Fruit fly (Drosophila melanogaster) whole organism, embryonic: ENCODE measurements around the gene CG46313.

ENCODE experiments used
- Ada2b ChIP-seq: fragments of 200-800 bp; sonication (Bioruptor generic); IDR thresholded peaks from 2 replicates; pipeline ENCODE4 v1.3.6; 2022; ENCODE audit warnings: missing biosample characterization, missing genetic modification characterization
- Atf-2 ChIP-seq: fragments of 200-800 bp; sonication (Bioruptor generic); optimal IDR thresholded peaks from 2 replicates; lab custom pipeline; 2016; ENCODE audit warnings: missing biosample characterization, missing genetic modification characterization
- BtbVII ChIP-seq: fragments of 200-800 bp; sonication (Bioruptor generic); optimal IDR thresholded peaks from 3 replicates; lab custom pipeline; 2017; ENCODE audit warnings: missing biosample characterization, mild to moderate bottlenecking, missing genetic modification characterization
- CG10431 ChIP-seq: fragments of 200-800 bp; sonication (Bioruptor generic); optimal IDR thresholded peaks from 3 replicates; lab custom pipeline; 2018; ENCODE audit warnings: missing biosample characterization, mild to moderate bottlenecking, missing genetic modification characterization
- CG10543 ChIP-seq: fragments of 200-800 bp; sonication (Bioruptor generic); optimal IDR thresholded peaks from 3 replicates; lab custom pipeline; 2017; ENCODE audit warnings: missing biosample characterization, mild to moderate bottlenecking, missing genetic modification characterization, moderate library complexity
- CG12155 ChIP-seq: fragments of 200-800 bp; sonication (Bioruptor generic); optimal IDR thresholded peaks from 3 replicates; lab custom pipeline; 2016; ENCODE audit warnings: missing biosample characterization, missing genetic modification characterization
- CG14965 ChIP-seq: fragments of 200-800 bp; sonication (Bioruptor generic); optimal IDR thresholded peaks from 2 replicates; lab custom pipeline; 2016; ENCODE audit warnings: missing biosample characterization, missing genetic modification characterization, borderline replicate concordance
- CG15011 ChIP-seq: fragments of 200-800 bp; sonication (Bioruptor generic); optimal IDR thresholded peaks from 3 replicates; lab custom pipeline; 2018; ENCODE audit warnings: missing biosample characterization, mild to moderate bottlenecking, missing genetic modification characterization
- CG16779 ChIP-seq: fragments of 200-800 bp; sonication (Bioruptor generic); IDR thresholded peaks from 2 replicates; pipeline ENCODE4 v1.3.6; 2022; ENCODE audit warnings: missing biosample characterization, missing genetic modification characterization
- CG17186 ChIP-seq: fragments of 200-800 bp; sonication (Bioruptor generic); optimal IDR thresholded peaks from 3 replicates; lab custom pipeline; 2017; ENCODE audit warnings: missing biosample characterization, missing genetic modification reagents, missing genetic modification characterization
- CG17802 ChIP-seq: fragments of 200-800 bp; sonication (Bioruptor generic); optimal IDR thresholded peaks from 2 replicates; lab custom pipeline; 2018; ENCODE audit warnings: missing biosample characterization, mild to moderate bottlenecking, missing genetic modification characterization, moderate library complexity
- CG2712 ChIP-seq: fragments of 200-800 bp; optimal IDR thresholded peaks from 3 replicates; lab custom pipeline; 2019; ENCODE audit warnings: missing biosample characterization, mild to moderate bottlenecking, missing genetic modification characterization, moderate library complexity
- CG3726 ChIP-seq: fragments of 200-800 bp; sonication (Bioruptor generic); IDR thresholded peaks from 3 replicates; pipeline ENCODE4, ENCODE4 v1.3.6; 2022; ENCODE audit warnings: missing biosample characterization, missing genetic modification characterization
- CG43689 ChIP-seq: fragments of 200-800 bp; sonication (Bioruptor generic); IDR thresholded peaks from 2 replicates; pipeline ENCODE4 v1.3.6; 2022; ENCODE audit warnings: missing biosample characterization, missing genetic modification characterization
- CG4617 ChIP-seq: fragments of 200-800 bp; sonication (Bioruptor generic); optimal IDR thresholded peaks from 3 replicates; lab custom pipeline; 2016; ENCODE audit warnings: missing biosample characterization, missing genetic modification characterization, borderline replicate concordance
- CG6854 ChIP-seq: fragments of 200-800 bp; sonication (Bioruptor generic); optimal IDR thresholded peaks from 3 replicates; lab custom pipeline; 2017; ENCODE audit warnings: missing biosample characterization, mild to moderate bottlenecking, missing genetic modification characterization
- CG7839 ChIP-seq: fragments of 200-800 bp; sonication (Bioruptor generic); optimal IDR thresholded peaks from 3 replicates; lab custom pipeline; 2018; ENCODE audit warnings: missing biosample characterization, mild to moderate bottlenecking, missing genetic modification characterization, moderate library complexity
- CG9727 ChIP-seq: fragments of 200-800 bp; sonication (Bioruptor generic); optimal IDR thresholded peaks from 3 replicates; lab custom pipeline; 2017; ENCODE audit warnings: missing biosample characterization, mild to moderate bottlenecking, missing genetic modification characterization
- Hmr ChIP-seq: fragments of 200-800 bp; sonication (Bioruptor generic); optimal IDR thresholded peaks from 3 replicates; lab custom pipeline; 2017; ENCODE audit warnings: mild to moderate bottlenecking, missing biosample characterization, missing genetic modification reagents, missing genetic modification characterization
- Meics ChIP-seq: fragments of 200-800 bp; sonication (Bioruptor generic); optimal IDR thresholded peaks from 2 replicates; lab custom pipeline; 2017; ENCODE audit warnings: missing biosample characterization, mild to moderate bottlenecking, missing genetic modification characterization
- NFAT ChIP-seq: fragments of 200-800 bp; sonication (Bioruptor generic); IDR thresholded peaks from 2 replicates; pipeline ENCODE4 v1.3.6; 2022; ENCODE audit warnings: missing biosample characterization, missing genetic modification characterization
- NfI ChIP-seq: fragments of 200-800 bp; sonication (Bioruptor generic); optimal IDR thresholded peaks from 3 replicates; lab custom pipeline; 2018; ENCODE audit warnings: missing biosample characterization, mild to moderate bottlenecking, missing genetic modification characterization, moderate library complexity
- Sry-δ ChIP-seq: fragments of 200-800 bp; sonication (Bioruptor generic); optimal IDR thresholded peaks from 2 replicates; lab custom pipeline; 2016; ENCODE audit warnings: missing biosample characterization, missing genetic modification characterization
- Ssrp ChIP-seq: fragments of 200-800 bp; sonication (Bioruptor generic); optimal IDR thresholded peaks from 2 replicates; lab custom pipeline; 2018; ENCODE audit warnings: missing biosample characterization, mild to moderate bottlenecking, missing genetic modification characterization, moderate library complexity
- ara ChIP-seq: fragments of 200-800 bp; sonication (Bioruptor generic); IDR thresholded peaks from 2 replicates; pipeline ENCODE4 v1.3.6; 2022; ENCODE audit warnings: missing biosample characterization, missing genetic modification characterization
- bbx ChIP-seq: fragments of 200-800 bp; sonication (Bioruptor generic); IDR thresholded peaks from 2 replicates; pipeline ENCODE4 v1.3.6; 2022; ENCODE audit warnings: missing biosample characterization, missing genetic modification characterization; ENCODE audit not compliant: partially characterized antibody
- cad ChIP-seq: fragments of >200 bp; optimal IDR thresholded peaks from 2 replicates; lab custom pipeline; 2017; ENCODE audit warnings: missing biosample characterization, missing genetic modification characterization
- crol ChIP-seq: fragments of 200-800 bp; sonication (Bioruptor generic); IDR thresholded peaks from 2 replicates; pipeline ENCODE4 v1.3.6; 2022; ENCODE audit warnings: missing biosample characterization, missing genetic modification characterization
- crp ChIP-seq, 2 experiments: fragments of 200-800 bp; sonication (Bioruptor generic); optimal IDR thresholded peaks; 2 replicates in 1 of 2; 3 replicates in 1 of 2; lab custom pipeline; 2017; ENCODE audit warnings: missing biosample characterization in 2 of 2, missing genetic modification characterization in 2 of 2, mild to moderate bottlenecking in 1 of 2, moderate library complexity in 1 of 2
- dan ChIP-seq: fragments of 200-800 bp; sonication (Bioruptor generic); IDR thresholded peaks from 2 replicates; pipeline ENCODE4 v1.3.6; 2022; ENCODE audit warnings: missing biosample characterization, missing genetic modification characterization
- danr ChIP-seq: fragments of 200-800 bp; sonication (Bioruptor generic); IDR thresholded peaks from 2 replicates; pipeline ENCODE4 v1.3.6; 2022; ENCODE audit warnings: missing biosample characterization, missing genetic modification characterization
- esg ChIP-seq: fragments of 200-800 bp; sonication (Bioruptor generic); conservative IDR thresholded peaks from 2 replicates; pipeline ENCODE4 v1.3.6; 2022; ENCODE audit warnings: missing biosample characterization, missing genetic modification characterization
- ewg ChIP-seq: fragments of 200-800 bp; sonication (Bioruptor generic); optimal IDR thresholded peaks from 3 replicates; lab custom pipeline; 2017; ENCODE audit warnings: mild to moderate bottlenecking, missing biosample characterization, missing genetic modification reagents, missing genetic modification characterization
- exex ChIP-seq: fragments of 200-800 bp; sonication (Bioruptor generic); optimal IDR thresholded peaks from 4 replicates; lab custom pipeline; 2018; ENCODE audit warnings: missing biosample characterization, mild to moderate bottlenecking, missing genetic modification characterization, moderate library complexity
- fd64A ChIP-seq: fragments of 200-800 bp; sonication (Bioruptor generic); optimal IDR thresholded peaks from 3 replicates; lab custom pipeline; 2018; ENCODE audit warnings: missing biosample characterization, mild to moderate bottlenecking, missing genetic modification characterization
- fd96Cb ChIP-seq: fragments of 200-800 bp; sonication (Bioruptor generic); optimal IDR thresholded peaks from 2 replicates; lab custom pipeline; 2018; ENCODE audit warnings: missing biosample characterization, mild to moderate bottlenecking, missing genetic modification characterization, moderate library complexity
- gce ChIP-seq: fragments of 200-800 bp; sonication (Bioruptor generic); IDR thresholded peaks from 3 replicates; pipeline ENCODE4 v1.3.6; 2022; ENCODE audit warnings: missing biosample characterization, missing genetic modification characterization
- hth ChIP-seq: fragments of >200 bp; optimal IDR thresholded peaks from 2 replicates; lab custom pipeline; 2017; ENCODE audit warnings: inconsistent platforms
- kah ChIP-seq: fragments of 200-800 bp; sonication (Bioruptor generic); optimal IDR thresholded peaks from 2 replicates; lab custom pipeline; 2018; ENCODE audit warnings: missing biosample characterization, mild to moderate bottlenecking, missing genetic modification characterization
- knrl ChIP-seq: fragments of 200-800 bp; sonication (Bioruptor generic); IDR thresholded peaks from 3 replicates; pipeline ENCODE4 v1.3.6; 2022; ENCODE audit warnings: missing biosample characterization, missing genetic modification characterization; ENCODE audit not compliant: partially characterized antibody
- nerfin-1 ChIP-seq: fragments of 200-800 bp; sonication (Bioruptor generic); optimal IDR thresholded peaks from 3 replicates; lab custom pipeline; 2019; ENCODE audit warnings: missing biosample characterization, mild to moderate bottlenecking, missing genetic modification characterization, moderate library complexity
- oc ChIP-seq: fragments of 200-800 bp; sonication (Bioruptor generic); optimal IDR thresholded peaks from 2 replicates; lab custom pipeline; 2018; ENCODE audit warnings: missing biosample characterization, mild to moderate bottlenecking, missing genetic modification characterization, moderate library complexity
- onecut ChIP-seq: fragments of 200-800 bp; sonication (Bioruptor generic); IDR thresholded peaks from 2 replicates; pipeline ENCODE4 v1.3.6; 2022; ENCODE audit warnings: missing biosample characterization, missing genetic modification characterization
- pfk ChIP-seq: fragments of 200-800 bp; sonication (Bioruptor generic); optimal IDR thresholded peaks from 2 replicates; lab custom pipeline; 2018; ENCODE audit warnings: missing biosample characterization, mild to moderate bottlenecking, missing genetic modification characterization, moderate library complexity
- prd ChIP-seq, 3 experiments: fragments of >200 bp in 2 of 3; fragments of 200-800 bp in 1 of 3; sonication (Bioruptor generic) in 1 of 3; optimal IDR thresholded peaks in 2 of 3; IDR thresholded peaks in 1 of 3; 2 replicates in 2 of 3; 3 replicates in 1 of 3; pipeline versions ENCODE4 v1.3.6 to Lab custom; 2017 to 2022; ENCODE audit warnings: missing biosample characterization in 1 of 3, missing genetic modification characterization in 1 of 3
- ro ChIP-seq: fragments of 200-800 bp; sonication (Bioruptor generic); IDR thresholded peaks from 2 replicates; pipeline ENCODE4 v1.3.6; 2022; ENCODE audit warnings: missing biosample characterization, missing genetic modification characterization
- salm ChIP-seq: fragments of 200-800 bp; sonication (Bioruptor generic); optimal IDR thresholded peaks from 2 replicates; lab custom pipeline; 2018; ENCODE audit warnings: missing biosample characterization, mild to moderate bottlenecking, missing genetic modification characterization
- sima ChIP-seq: fragments of 200-800 bp; sonication (Bioruptor generic); optimal IDR thresholded peaks from 2 replicates; lab custom pipeline; 2016; ENCODE audit warnings: missing biosample characterization, missing genetic modification characterization
- stwl ChIP-seq: fragments of 200-800 bp; sonication (Bioruptor generic); optimal IDR thresholded peaks from 3 replicates; lab custom pipeline; 2018; ENCODE audit warnings: missing biosample characterization, mild to moderate bottlenecking, missing genetic modification characterization, moderate library complexity
- tup ChIP-seq: fragments of 200-800 bp; sonication (Bioruptor generic); optimal IDR thresholded peaks from 2 replicates; lab custom pipeline; 2016; ENCODE audit warnings: missing biosample characterization, mild to moderate bottlenecking, missing genetic modification characterization, moderate library complexity
- yki ChIP-seq: fragments of >200 bp; optimal IDR thresholded peaks from 3 replicates; lab custom pipeline; 2018

Gene CG46313

DNA sequence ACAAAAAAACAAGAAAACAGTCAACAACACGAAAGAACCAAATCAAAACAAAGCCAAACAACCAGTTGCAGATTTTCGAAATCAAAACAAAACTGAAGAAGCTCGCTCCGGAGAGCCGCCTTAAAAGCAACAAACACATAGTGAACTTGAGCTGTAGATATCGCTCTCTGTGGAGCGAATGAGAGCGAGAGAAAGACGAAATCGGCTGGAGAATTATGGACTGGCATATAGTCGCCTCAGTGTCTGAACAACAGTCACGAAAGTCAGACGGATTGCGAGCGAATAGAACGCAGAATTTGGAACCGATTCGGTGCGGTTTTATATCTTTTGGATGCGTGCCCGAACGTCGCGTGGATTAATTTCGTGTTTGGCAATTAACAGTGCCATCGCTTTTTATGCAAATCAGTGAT, 1.9 kb downstream of the CG46313 start (continued):
- TF ChIP-seq prd (optimal IDR thresholded peaks at IDR 0.05; lab: Kevin White, UChicago) (no peak), prd (GFP tag; IDR thresholded peaks at IDR 0.05; lab: Robert Waterston, UW) (no peak), dan (GFP tag; lab: Robert Waterston, UW) (no peak), ara (GFP tag; lab: Robert Waterston, UW) (no peak), stwl (tag; lab: Kevin White, UChicago) (no peak), CG4617 (no peak), hth (lab: Kevin White, UChicago) (no peak), Ssrp (tag; lab: Kevin White, UChicago) (no peak), kah (GFP tag; lab: Kevin White, UChicago) (no peak), pfk (GFP tag; lab: Kevin White, UChicago) (no peak), Atf-2 (no peak), tup (no peak), NFAT (GFP tag; lab: Robert Waterston, UW) (peak; percentile 39; the same call in 1 of the 2 replicates), CG9727 (GFP tag; lab: Kevin White, UChicago) (no peak), oc (tag; lab: Kevin White, UChicago) (peak; percentile 84), CG7839 (no peak), NfI (GFP tag; lab: Kevin White, UChicago) (no peak), nerfin-1 (tag; lab: Kevin White, UChicago) (no peak), CG2712 (tag; lab: Kevin White, UChicago) (no peak), Ada2b (GFP tag; lab: Robert Waterston, UW) (no peak), CG10543 (GFP tag; lab: Kevin White, UChicago) (peak; percentile 54), CG43689 (GFP tag; lab: Robert Waterston, UW) (no peak), ewg (GFP tag; lab: Kevin White, UChicago) (no peak), gce (GFP tag; lab: Robert Waterston, UW) (no peak), cad (GFP tag; lab: Kevin White, UChicago) (no peak), danr (GFP tag; lab: Robert Waterston, UW) (no peak), CG3726 (GFP tag; lab: Robert Waterston, UW) (no peak), sima (no peak), exex (no peak), CG17802 (tag; lab: Kevin White, UChicago) (no peak), yki (lab: Kevin White, UChicago) (no peak), CG17186 (GFP tag; lab: Kevin White, UChicago) (no peak), ro (GFP tag; lab: Robert Waterston, UW) (no peak), Meics (no peak), crol (GFP tag; lab: Robert Waterston, UW) (no peak), Sry-δ (no peak), bbx (no peak), fd96Cb (no peak), onecut (GFP tag; lab: Robert Waterston, UW) (no peak), knrl (GFP tag; lab: Robert Waterston, UW) (no peak; the same call in 2 of the 3 replicates), CG6854 (GFP tag; lab: Kevin White, UChicago) (peak; percentile 49), salm (tag; lab: Kevin White, UChicago) (no peak), Hmr (peak; percentile 15), BtbVII (peak; percentile 1), CG16779 (GFP tag; lab: Robert Waterston, UW) (0 out of 2 replicates have a peak, but pooled peaks have one; percentile 39), CG15011 (GFP tag; lab: Kevin White, UChicago) (no peak), CG10431 (GFP tag; lab: Kevin White, UChicago) (peak; percentile 90), CG14965 (no peak), esg (no peak), fd64A (no peak), crp (GFP tag; optimal IDR thresholded peaks at IDR 0.05; lab: Kevin White, UChicago) (no peak), CG12155 (GFP tag; lab: Kevin White, UChicago) (no peak)
